Fruit fly (Drosophila melanogaster) whole organism, wandering third instar larva: Measurements from ENCODE around the gene CG31549.

ENCODE experiments used
- Abd-B ChIP-seq: fragments of >200 bp; optimal IDR thresholded peaks from 2 replicates; lab custom pipeline; 2017; ENCODE audit warnings: missing biosample characterization, missing genetic modification characterization
- CG32264 ChIP-seq: fragments of 200-800 bp; sonication (Bioruptor generic); optimal IDR thresholded peaks from 2 replicates; lab custom pipeline; 2016; ENCODE audit warnings: missing biosample characterization, missing genetic modification characterization
- CG9705 ChIP-seq: fragments of 200-800 bp; sonication (Bioruptor generic); optimal IDR thresholded peaks from 2 replicates; lab custom pipeline; 2018; ENCODE audit warnings: missing biosample characterization, mild to moderate bottlenecking, missing genetic modification characterization
- CrebA ChIP-seq: fragments of 200-800 bp; sonication (Bioruptor generic); optimal IDR thresholded peaks from 2 replicates; lab custom pipeline; 2016; ENCODE audit warnings: missing biosample characterization, mild to moderate bottlenecking, missing genetic modification characterization, borderline replicate concordance
- Dfd ChIP-seq: fragments of >200 bp; optimal IDR thresholded peaks from 2 replicates; lab custom pipeline; 2017; ENCODE audit warnings: missing biosample characterization, missing genetic modification characterization
- Dif ChIP-seq: fragments of 200-275, 200-300 bp; sonication (Bioruptor generic); optimal IDR thresholded peaks from 2 replicates; lab custom pipeline; 2018; ENCODE audit warnings: missing biosample characterization, missing genetic modification characterization; ENCODE audit not compliant: partially characterized antibody
- GATAd ChIP-seq: sonication (Bioruptor generic); optimal IDR thresholded peaks from 2 replicates; lab custom pipeline; 2016; ENCODE audit warnings: missing biosample characterization, missing genetic modification characterization
- HLH106 ChIP-seq: fragments of 200-800 bp; optimal IDR thresholded peaks from 3 replicates; lab custom pipeline; 2019; ENCODE audit warnings: missing biosample characterization, mild to moderate bottlenecking, missing genetic modification characterization, moderate library complexity
- Hr78 ChIP-seq: fragments of >200 bp; optimal IDR thresholded peaks from 2 replicates; lab custom pipeline; 2017; ENCODE audit warnings: missing biosample characterization, missing genetic modification characterization
- Hr83 ChIP-seq: fragments of 200-300 bp; sonication (Bioruptor generic); optimal IDR thresholded peaks from 2 replicates; lab custom pipeline; 2016; ENCODE audit warnings: missing biosample characterization, mild to moderate bottlenecking, missing genetic modification characterization, moderate library complexity; ENCODE audit not compliant: poor library complexity, severe bottlenecking
- Jra ChIP-seq: sonication (Bioruptor generic); optimal IDR thresholded peaks from 2 replicates; lab custom pipeline; 2016; ENCODE audit warnings: missing biosample characterization, missing genetic modification characterization
- Mio ChIP-seq: sonication (Bioruptor generic); optimal IDR thresholded peaks from 2 replicates; lab custom pipeline; 2016; ENCODE audit warnings: missing biosample characterization, missing genetic modification characterization
- Myc ChIP-seq: fragments of >200 bp; optimal IDR thresholded peaks from 2 replicates; lab custom pipeline; 2017
- N ChIP-seq: fragments of >200 bp; optimal IDR thresholded peaks from 2 replicates; lab custom pipeline; 2018; ENCODE audit warnings: missing biosample characterization, missing external identifiers, missing genetic modification characterization
- OdsH ChIP-seq: fragments of 200-800 bp; sonication (Bioruptor generic); optimal IDR thresholded peaks from 2 replicates; lab custom pipeline; 2016; ENCODE audit warnings: missing biosample characterization, mild to moderate bottlenecking, missing genetic modification characterization
- Rel ChIP-seq, 2 experiments: fragments of 200-800 bp; sonication (Bioruptor generic) in 1 of 2; optimal IDR thresholded peaks; 2 replicates in 1 of 2; 3 replicates in 1 of 2; lab custom pipeline; 2016 to 2019; ENCODE audit warnings: mild to moderate bottlenecking in 2 of 2, missing biosample characterization in 2 of 2, missing genetic modification characterization in 2 of 2, moderate library complexity in 1 of 2
- Sp1 ChIP-seq: fragments of 200-800 bp; sonication (Bioruptor generic); optimal IDR thresholded peaks from 3 replicates; lab custom pipeline; 2019; ENCODE audit warnings: missing biosample characterization, mild to moderate bottlenecking, missing genetic modification characterization, moderate library complexity
- Vsx2 ChIP-seq: fragments of 200-300, 225-300 bp; sonication (Bioruptor generic); optimal IDR thresholded peaks from 2 replicates; lab custom pipeline; 2018; ENCODE audit warnings: missing biosample characterization, missing genetic modification characterization; ENCODE audit not compliant: partially characterized antibody
- br ChIP-seq: fragments of 200-800 bp; sonication (Bioruptor generic); optimal IDR thresholded peaks from 2 replicates; lab custom pipeline; 2016; ENCODE audit warnings: missing biosample characterization, missing genetic modification characterization
- dl ChIP-seq, 2 experiments: fragments of 175-275, 200-275 bp in 1 of 2; fragments of 200-275 bp in 1 of 2; sonication (Bioruptor generic); optimal IDR thresholded peaks; lab custom pipeline; 2018; ENCODE audit warnings: mild to moderate bottlenecking in 2 of 2, missing biosample characterization in 2 of 2, missing genetic modification characterization in 2 of 2, moderate library complexity in 2 of 2; ENCODE audit not compliant: partially characterized antibody in 2 of 2, insufficient read depth in 1 of 2
- dmrt93B ChIP-seq: fragments of 200-800 bp; sonication (Bioruptor generic); optimal IDR thresholded peaks from 2 replicates; lab custom pipeline; 2018; ENCODE audit warnings: missing biosample characterization, mild to moderate bottlenecking, missing genetic modification characterization
- dsf ChIP-seq: sonication (Bioruptor generic); optimal IDR thresholded peaks from 2 replicates; lab custom pipeline; 2016; ENCODE audit warnings: missing biosample characterization, missing genetic modification characterization, borderline replicate concordance
- ey ChIP-seq: fragments of 200-800 bp; sonication (Bioruptor generic); optimal IDR thresholded peaks from 2 replicates; lab custom pipeline; 2016; ENCODE audit warnings: missing biosample characterization, missing genetic modification characterization
- foxo ChIP-seq, 2 experiments: fragments of 200-800 bp; sonication (Bioruptor generic); optimal IDR thresholded peaks; 2 replicates in 1 of 2; 3 replicates in 1 of 2; lab custom pipeline; 2016 to 2017; ENCODE audit warnings: missing biosample characterization in 2 of 2, missing genetic modification characterization in 2 of 2
- fru ChIP-seq: fragments of 200-800 bp; sonication (Bioruptor generic); optimal IDR thresholded peaks from 3 replicates; lab custom pipeline; 2016; ENCODE audit warnings: missing biosample characterization, mild to moderate bottlenecking, missing genetic modification characterization
- h ChIP-seq: fragments of 200-800 bp; sonication (Bioruptor generic); optimal IDR thresholded peaks from 3 replicates; lab custom pipeline; 2016; ENCODE audit warnings: missing biosample characterization, mild to moderate bottlenecking, missing genetic modification characterization
- jim ChIP-seq: fragments of 175-275, 200-325 bp; sonication (Bioruptor generic); optimal IDR thresholded peaks from 2 replicates; lab custom pipeline; 2016; ENCODE audit warnings: missing biosample characterization, mild to moderate bottlenecking, missing genetic modification characterization
- psq ChIP-seq: fragments of 200-800 bp; sonication (Bioruptor generic); optimal IDR thresholded peaks from 3 replicates; lab custom pipeline; 2017; ENCODE audit warnings: missing biosample characterization, mild to moderate bottlenecking, missing genetic modification characterization, moderate library complexity
- rgr ChIP-seq: fragments of 200-800 bp; sonication (Bioruptor generic); optimal IDR thresholded peaks from 3 replicates; lab custom pipeline; 2016; ENCODE audit warnings: missing biosample characterization, mild to moderate bottlenecking, missing genetic modification characterization
- sage ChIP-seq: fragments of 200-800 bp; sonication (Bioruptor generic); optimal IDR thresholded peaks from 2 replicates; lab custom pipeline; 2016; ENCODE audit warnings: missing biosample characterization, mild to moderate bottlenecking, missing genetic modification characterization
- sv ChIP-seq: fragments of 200-800 bp; sonication (Bioruptor generic); optimal IDR thresholded peaks from 3 replicates; lab custom pipeline; 2016; ENCODE audit warnings: missing biosample characterization, missing genetic modification characterization
- usp ChIP-seq: fragments of >200 bp; optimal IDR thresholded peaks from 2 replicates; lab custom pipeline; 2017; ENCODE audit warnings: missing biosample characterization, missing genetic modification characterization
- woc ChIP-seq: sonication (Bioruptor generic); optimal IDR thresholded peaks from 2 replicates; lab custom pipeline; 2016; ENCODE audit warnings: missing biosample characterization, mild to moderate bottlenecking, missing genetic modification characterization

The CG31549 gene

dm6 chr3R:5632182-5632581 lies at the start of gene CG31549:
TSS of gene CG31549 (plus strand) at chr3R:5632192.
- TF ChIP-seq Myc (no peak), h (GFP tag; lab: Kevin White, UChicago) (no peak), Sp1 (no peak), ey (no peak), CG32264 (GFP tag; lab: Kevin White, UChicago) (no peak), HLH106 (tag; lab: Kevin White, UChicago) (no peak), Mio (no peak), dl (GFP tag; optimal IDR thresholded peaks at IDR 0.05; lab: Kevin White, UChicago; ENCODE audit: insufficient read depth in 1 of 2, partially characterized antibody in 2 of 2) (no peak), dsf (no peak), dmrt93B (GFP tag; lab: Kevin White, UChicago) (no peak), fru (GFP tag; lab: Kevin White, UChicago) (no peak), Dif (GFP tag; lab: Kevin White, UChicago) (no peak), Vsx2 (no peak), Abd-B (GFP tag; lab: Kevin White, UChicago) (no peak), Hr83 (GFP tag; lab: Kevin White, UChicago) (no peak), jim (GFP tag; lab: Kevin White, UChicago) (no peak), woc (GFP tag; lab: Kevin White, UChicago) (no peak), rgr (GFP tag; lab: Kevin White, UChicago) (no peak)

dm6 chr3R:5587863-5588519 lies 44.0 kb upstream of the CG31549 start, which contains the start of gene CG2926:
TSS of gene CG2926 (minus strand) at chr3R:5588380.
- no peak for TF ChIP-seq Rel (GFP tag; optimal IDR thresholded peaks at IDR 0.05; lab: Kevin White, UChicago)
- TF ChIP-seq Rel (tag; optimal IDR thresholded peaks at IDR 0.05; lab: Kevin White, UChicago) = no peak
- no peak for TF ChIP-seq dsf
- peak; percentile 58 for TF ChIP-seq jim (GFP tag; lab: Kevin White, UChicago)
- TF ChIP-seq h (GFP tag; lab: Kevin White, UChicago) = peak; percentile 54
- no peak for TF ChIP-seq dmrt93B (GFP tag; lab: Kevin White, UChicago)
- peak; percentile 15 for TF ChIP-seq OdsH
- no peak for TF ChIP-seq dl (GFP tag; optimal IDR thresholded peaks at IDR 0.05; lab: Kevin White, UChicago; ENCODE audit: insufficient read depth in 1 of 2, partially characterized antibody in 2 of 2)
- TF ChIP-seq Vsx2 = no peak
- no peak for TF ChIP-seq Dif (GFP tag; lab: Kevin White, UChicago)
- peak; percentile 16 for TF ChIP-seq CG9705 (GFP tag; lab: Kevin White, UChicago)
- no peak for TF ChIP-seq CrebA
- no peak for TF ChIP-seq psq (GFP tag; lab: Kevin White, UChicago)
- peak; percentile 88 for TF ChIP-seq Hr83 (GFP tag; lab: Kevin White, UChicago)
- no peak for TF ChIP-seq Hr78 (GFP tag; lab: Kevin White, UChicago)
- TF ChIP-seq Dfd (GFP tag; lab: Kevin White, UChicago) = no peak
- peak; percentile 34 for TF ChIP-seq ey
- TF ChIP-seq sv = no peak

- TF ChIP-seq Hr78 (GFP tag; lab: Kevin White, UChicago) (no peak), dl (GFP tag; optimal IDR thresholded peaks at IDR 0.05; lab: Kevin White, UChicago; ENCODE audit: insufficient read depth in 1 of 2, partially characterized antibody in 2 of 2) (no peak), dsf (no peak), psq (GFP tag; lab: Kevin White, UChicago) (no peak), Dif (GFP tag; lab: Kevin White, UChicago) (no peak), sv (no peak), Myc (no peak), CG9705 (GFP tag; lab: Kevin White, UChicago) (no peak), dmrt93B (GFP tag; lab: Kevin White, UChicago) (no peak), CG32264 (GFP tag; lab: Kevin White, UChicago) (no peak), ey (no peak), jim (GFP tag; lab: Kevin White, UChicago) (no peak), CrebA (no peak), N (GFP tag; lab: Kevin White, UChicago) (no peak), Jra (GFP tag; lab: Kevin White, UChicago) (no peak), Abd-B (GFP tag; lab: Kevin White, UChicago) (no peak)
Measured at dm6 chr3R:5588573-5588972, 43.4 kb upstream of the CG31549 start, which contains the start of gene PolZ2. TSS of gene PolZ2 (plus strand) at chr3R:5588873.

- TF ChIP-seq Rel (GFP tag; optimal IDR thresholded peaks at IDR 0.05; lab: Kevin White, UChicago) (no peak), Rel (tag; optimal IDR thresholded peaks at IDR 0.05; lab: Kevin White, UChicago) (peak; percentile 24), rgr (GFP tag; lab: Kevin White, UChicago) (peak; percentile 12), CG9705 (GFP tag; lab: Kevin White, UChicago) (peak; percentile 35), Hr78 (GFP tag; lab: Kevin White, UChicago) (peak; percentile 80), Dif (GFP tag; lab: Kevin White, UChicago) (no peak), GATAd (no peak), Abd-B (GFP tag; lab: Kevin White, UChicago) (peak; percentile 10), HLH106 (tag; lab: Kevin White, UChicago) (peak; percentile 60), woc (GFP tag; lab: Kevin White, UChicago) (peak; percentile 61), N (GFP tag; lab: Kevin White, UChicago) (peak; percentile 96), Dfd (GFP tag; lab: Kevin White, UChicago) (no peak), CG32264 (GFP tag; lab: Kevin White, UChicago) (peak; percentile 4), psq (GFP tag; lab: Kevin White, UChicago) (peak; percentile 17), Jra (GFP tag; lab: Kevin White, UChicago) (no peak), usp (no peak), ey (peak; percentile 22), br (GFP tag; lab: Kevin White, UChicago) (no peak), Myc (no peak), sage (GFP tag; lab: Kevin White, UChicago) (no peak), Mio (no peak), Sp1 (peak; percentile 19), sv (peak; percentile 17), foxo (GFP tag; optimal IDR thresholded peaks at IDR 0.05; lab: Kevin White, UChicago) (peak in 1 of 2 experiments; percentile 25)
Measured at dm6 chr3R:5591398-5591853, 40.6 kb upstream of the CG31549 start, which contains the start of the genes noi and Vha26. TSS of gene noi (minus strand) at chr3R:5591459. TSS of gene Vha26 (plus strand) at chr3R:5591763.
